Worm (Caenorhabditis elegans) whole organism, late embryonic: Measurements from ENCODE around the gene rla-2.

Experiments used
- K09A11.1 ChIP-seq: sonication (generic microtip); optimal IDR thresholded peaks from 2 replicates; lab custom pipeline; 2017; ENCODE audit warnings: antibody characterized with exemption, mild to moderate bottlenecking, missing genetic modification characterization, missing compliant biosample characterization; ENCODE audit not compliant: insufficient read depth
- ama-1 ChIP-seq: fragments of 150-350 bp; optimal IDR thresholded peaks from 2 replicates; lab custom pipeline; 2014
- ceh-22 ChIP-seq: sonication (generic microtip); optimal IDR thresholded peaks from 2 replicates; lab custom pipeline; 2017; ENCODE audit warnings: missing biosample characterization, missing genetic modification characterization
- ceh-34 ChIP-seq: sonication (generic microtip); optimal IDR thresholded peaks from 2 replicates; lab custom pipeline; 2016; ENCODE audit warnings: mild to moderate bottlenecking, missing genetic modification characterization, missing compliant biosample characterization
- elt-2 ChIP-seq: sonication (generic microtip); optimal IDR thresholded peaks from 2 replicates; lab custom pipeline; 2016; ENCODE audit warnings: missing genetic modification reagents, missing genetic modification characterization, missing compliant biosample characterization
- fkh-10 ChIP-seq: fragments of 150-350 bp; optimal IDR thresholded peaks from 2 replicates; lab custom pipeline; 2014; ENCODE audit warnings: missing biosample characterization, missing genetic modification reagents, missing genetic modification characterization
- hlh-15 ChIP-seq: sonication (generic microtip); optimal IDR thresholded peaks from 2 replicates; lab custom pipeline; 2016; ENCODE audit warnings: missing genetic modification characterization, missing compliant biosample characterization
- lin-11 ChIP-seq: fragments of 200-800 bp; sonication (Bioruptor generic); optimal IDR thresholded peaks from 2 replicates; lab custom pipeline; 2018; ENCODE audit warnings: mild to moderate bottlenecking, missing genetic modification characterization, missing compliant biosample characterization
- madf-2 ChIP-seq: sonication (generic microtip); optimal IDR thresholded peaks from 2 replicates; lab custom pipeline; 2017; ENCODE audit warnings: missing genetic modification characterization, missing compliant biosample characterization
- nhr-232 ChIP-seq: sonication (generic microtip); optimal IDR thresholded peaks from 2 replicates; lab custom pipeline; 2016; ENCODE audit warnings: missing genetic modification characterization, missing compliant biosample characterization
- pax-1 ChIP-seq: fragments of 150-350 bp; optimal IDR thresholded peaks from 2 replicates; lab custom pipeline; 2014; ENCODE audit warnings: missing biosample characterization, missing genetic modification characterization
- sox-2 ChIP-seq: fragments of 200-800 bp; sonication (Bioruptor generic); IDR thresholded peaks from 2 replicates; pipeline ENCODE4 v1.3.6; 2022; ENCODE audit warnings: missing genetic modification reagents, missing genetic modification characterization, missing compliant biosample characterization
- sox-4 ChIP-seq: sonication (generic microtip); optimal IDR thresholded peaks from 2 replicates; lab custom pipeline; 2017; ENCODE audit warnings: mild to moderate bottlenecking, missing genetic modification characterization, inconsistent platforms, missing compliant biosample characterization

DNA sequence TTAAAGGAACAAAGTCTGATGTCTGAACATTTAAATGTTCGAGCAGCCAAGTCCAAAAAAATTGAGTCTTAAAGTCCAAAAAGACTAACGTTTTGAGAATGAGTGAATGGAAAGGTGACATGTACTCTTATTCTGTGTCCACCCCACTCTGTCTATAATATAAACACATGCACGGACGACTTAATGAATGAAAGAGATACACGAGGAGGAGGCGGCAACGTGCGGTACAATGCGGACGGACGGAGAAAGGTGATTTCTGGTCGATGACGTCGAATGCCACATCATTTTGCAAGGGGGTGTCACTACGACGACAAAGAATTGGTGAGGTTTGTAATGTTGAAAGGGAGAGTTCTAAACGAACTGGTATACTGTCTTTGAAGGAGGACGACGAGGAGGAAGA is 24.6 kb upstream of the rla-2 start:
- TF ChIP-seq elt-2 (tag; lab: Kevin White, UChicago) (no peak), ama-1 (lab: Kevin White, UChicago) (no peak), lin-11 (tag; lab: Kevin White, UChicago) (no peak), hlh-15 (tag; lab: Kevin White, UChicago) (no peak), ceh-34 (tag; lab: Kevin White, UChicago) (no peak), fkh-10 (GFP tag; lab: Kevin White, UChicago) (no peak), pax-1 (tag; lab: Kevin White, UChicago) (no peak), sox-4 (no peak), madf-2 (tag; lab: Kevin White, UChicago) (no peak), sox-2 (GFP tag; lab: Robert Waterston, UW) (no peak), nhr-232 (tag; lab: Kevin White, UChicago) (no peak), ceh-22 (tag; lab: Kevin White, UChicago) (no peak), K09A11.1 (no peak)
